Worm (Caenorhabditis elegans) whole organism, young adult: ENCODE measurements around the gene hif-1.

ENCODE experiments used
- F49E8.2 ChIP-seq: sonication (generic microtip); optimal IDR thresholded peaks from 3 replicates; lab custom pipeline; 2017; ENCODE audit warnings: missing genetic modification characterization, mild to moderate bottlenecking, missing compliant biosample characterization, antibody characterized with exemption, moderate library complexity; ENCODE audit not compliant: insufficient read depth
- T07F8.4 ChIP-seq: sonication (generic microtip); optimal IDR thresholded peaks from 2 replicates; lab custom pipeline; 2016; ENCODE audit warnings: mild to moderate bottlenecking, missing genetic modification characterization, moderate library complexity, missing compliant biosample characterization
- ZK185.1 ChIP-seq: sonication (generic microtip); optimal IDR thresholded peaks from 2 replicates; lab custom pipeline; 2016; ENCODE audit warnings: mild to moderate bottlenecking, missing genetic modification characterization, missing compliant biosample characterization; ENCODE audit not compliant: poor library complexity, severe bottlenecking
- akir-1 ChIP-seq: fragments of 200-800 bp; sonication (Bioruptor generic); optimal IDR thresholded peaks from 2 replicates; lab custom pipeline; 2018; ENCODE audit warnings: mild to moderate bottlenecking, missing genetic modification characterization, moderate library complexity, missing compliant biosample characterization
- ama-1 ChIP-seq, 3 experiments: fragments of 150-350 bp in 1 of 3; sonication (generic microtip) in 2 of 3; optimal IDR thresholded peaks; 2 replicates each; lab custom pipeline; 2014 to 2018; ENCODE audit warnings: missing biosample characterization in 2 of 3, missing genetic modification characterization in 2 of 3, missing genetic modification reagents in 2 of 3
- athp-1 ChIP-seq: sonication (generic microtip); optimal IDR thresholded peaks from 2 replicates; lab custom pipeline; 2017; ENCODE audit warnings: mild to moderate bottlenecking, missing genetic modification characterization, missing compliant biosample characterization
- ceh-40 ChIP-seq: fragments of 200-800 bp; sonication (Bioruptor generic); IDR thresholded peaks from 2 replicates; pipeline ENCODE4 v1.3.6; 2022; ENCODE audit warnings: missing genetic modification characterization, missing compliant biosample characterization
- ceh-79 ChIP-seq: sonication (generic microtip); optimal IDR thresholded peaks from 2 replicates; lab custom pipeline; 2017; ENCODE audit warnings: mild to moderate bottlenecking, missing genetic modification characterization, missing compliant biosample characterization
- him-1 ChIP-seq: sonication (generic microtip); optimal IDR thresholded peaks from 2 replicates; lab custom pipeline; 2016; ENCODE audit warnings: missing genotype, missing genetic modification reagents, missing genetic modification characterization, missing compliant biosample characterization
- hmg-20 ChIP-seq: fragments of 200-800 bp; sonication (Bioruptor generic); IDR thresholded peaks from 2 replicates; pipeline ENCODE4 v1.3.6; 2022; ENCODE audit warnings: missing genetic modification reagents, missing genetic modification characterization, missing compliant biosample characterization
- mel-28 ChIP-seq: sonication (generic microtip); optimal IDR thresholded peaks from 2 replicates; lab custom pipeline; 2016; ENCODE audit warnings: borderline replicate concordance, mild to moderate bottlenecking, missing genetic modification characterization, missing compliant biosample characterization
- pha-4 ChIP-seq: fragments of 150-350 bp; sonication (generic microtip); optimal IDR thresholded peaks from 2 replicates; lab custom pipeline; 2014; ENCODE audit warnings: missing biosample characterization, missing genetic modification reagents, missing genetic modification characterization
- tbp1 ChIP-seq: fragments of 200-800 bp; sonication (Bioruptor generic); optimal IDR thresholded peaks from 2 replicates; lab custom pipeline; 2018; ENCODE audit warnings: mild to moderate bottlenecking, missing genetic modification characterization, missing compliant biosample characterization

DNA sequence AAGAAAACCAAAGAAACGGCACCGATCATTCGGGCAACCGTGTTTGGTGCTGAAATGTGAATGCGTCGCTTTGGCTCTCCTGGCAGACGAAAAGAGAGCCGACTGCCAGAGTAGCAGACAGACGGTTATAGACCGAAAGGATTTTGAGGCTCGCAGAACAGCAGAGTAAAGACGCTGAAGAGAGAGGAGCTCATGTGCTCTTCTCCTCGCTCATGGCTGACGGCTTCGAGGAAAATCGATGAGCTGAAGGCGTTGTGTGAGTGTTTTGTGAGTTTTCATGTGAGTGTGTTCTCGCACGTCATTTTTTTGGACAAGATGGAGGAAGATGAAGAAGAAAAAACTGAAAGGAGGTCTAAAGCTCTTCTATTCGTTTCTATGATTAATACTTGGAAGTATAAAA is 48.6 kb downstream of the hif-1 start, which contains the start of gene sbt-1:
- no peak for TF ChIP-seq hmg-20 (GFP tag; lab: Robert Waterston, UW)
- TF ChIP-seq tbp1 (GFP tag; lab: Kevin White, UChicago): no peak
- TF ChIP-seq ama-1 (optimal IDR thresholded peaks at IDR 0.05; lab: Kevin White, UChicago): no peak
- TF ChIP-seq ama-1 (GFP tag; optimal IDR thresholded peaks at IDR 0.05; lab: Kevin White, UChicago): no peak
- TF ChIP-seq mel-28: no peak
- TF ChIP-seq ceh-40 (GFP tag; lab: Robert Waterston, UW): no peak
- no peak for TF ChIP-seq T07F8.4 (tag; lab: Kevin White, UChicago)
- TF ChIP-seq pha-4: no peak
- no peak for TF ChIP-seq athp-1 (tag; lab: Kevin White, UChicago)
- no peak for TF ChIP-seq F49E8.2 (tag; lab: Kevin White, UChicago)
- TF ChIP-seq ZK185.1 (tag; lab: Kevin White, UChicago): peak; percentile 37
- no peak for TF ChIP-seq ceh-79
- TF ChIP-seq akir-1 (GFP tag; lab: Kevin White, UChicago): no peak
- no peak for TF ChIP-seq him-1 (tag; lab: Kevin White, UChicago)
